Fruit fly (Drosophila melanogaster): ENCODE data around the gene Mcr.
A peak's percentile ranks its signal among the peaks of the same experiment; 100 is the strongest.

Gene Mcr

dm6 chr2L:8084349-8085203 is 1.8 kb upstream of the Mcr start (continued):
- TF ChIP-seq Stat92E (GFP tag; optimal IDR thresholded peaks at IDR 0.05): no peak
- peak; percentile 57 to 63 for TF ChIP-seq Trl (optimal IDR thresholded peaks at IDR 0.05)
- no peak for TF ChIP-seq Trl (GFP tag; optimal IDR thresholded peaks at IDR 0.05)
- no peak for TF ChIP-seq dmrt99B (tag; optimal IDR thresholded peaks at IDR 0.05)
- TF ChIP-seq NC2α (GFP tag; optimal IDR thresholded peaks at IDR 0.05): no peak
- no peak for TF ChIP-seq CG6654 (GFP tag; optimal IDR thresholded peaks at IDR 0.05)
- peak; percentile 42; the same call in 1 of the 3 replicates for TF ChIP-seq CG34422 (GFP tag; IDR thresholded peaks at IDR 0.05)
- peak; percentile 30 for TF ChIP-seq CG7745 (tag; optimal IDR thresholded peaks at IDR 0.05)
- no peak for TF ChIP-seq en (GFP tag; optimal IDR thresholded peaks at IDR 0.05)
- TF ChIP-seq CG9437 (GFP tag; optimal IDR thresholded peaks at IDR 0.05): no peak
- TF ChIP-seq ac (GFP tag; optimal IDR thresholded peaks at IDR 0.05): no peak
- no peak for TF ChIP-seq al (GFP tag; IDR thresholded peaks at IDR 0.05)
- no peak for TF ChIP-seq CG8478 (optimal IDR thresholded peaks at IDR 0.05)
- no peak for TF ChIP-seq CG6683 (GFP tag; optimal IDR thresholded peaks at IDR 0.05)
- no peak for TF ChIP-seq Dfd (GFP tag; optimal IDR thresholded peaks at IDR 0.05)
- TF ChIP-seq Dip3 (GFP tag; optimal IDR thresholded peaks at IDR 0.05): peak; percentile 22
- TF ChIP-seq vfl (GFP tag; optimal IDR thresholded peaks at IDR 0.05): no peak
- TF ChIP-seq Sox100B (GFP tag; optimal IDR thresholded peaks at IDR 0.05): peak; percentile 9
- TF ChIP-seq pfk (GFP tag; optimal IDR thresholded peaks at IDR 0.05): no peak
- TF ChIP-seq CG17829 (tag; optimal IDR thresholded peaks at IDR 0.05): no peak
- peak; percentile 36 for TF ChIP-seq CG12769 (tag; optimal IDR thresholded peaks at IDR 0.05)
- no peak for TF ChIP-seq CG4328 (GFP tag; optimal IDR thresholded peaks at IDR 0.05)
- TF ChIP-seq salm (tag; optimal IDR thresholded peaks at IDR 0.05): no peak
- TF ChIP-seq CG10959 (GFP tag; IDR thresholded peaks at IDR 0.05): no peak
- TF ChIP-seq zfh2 (GFP tag; optimal IDR thresholded peaks at IDR 0.05): peak; percentile 10
- TF ChIP-seq Doc2 (GFP tag; IDR thresholded peaks at IDR 0.05): no peak
- no peak for TF ChIP-seq CG12942 (GFP tag; optimal IDR thresholded peaks at IDR 0.05)
- no peak for TF ChIP-seq CG1233 (GFP tag; optimal IDR thresholded peaks at IDR 0.05)
- TF ChIP-seq grau (tag; optimal IDR thresholded peaks at IDR 0.05): peak; percentile 87
- TF ChIP-seq CG17802 (tag; optimal IDR thresholded peaks at IDR 0.05): no peak
- TF ChIP-seq CG2199 (GFP tag; IDR thresholded peaks at IDR 0.05): 0 out of 3 replicates have a peak, but pooled peaks have one; percentile 47
- peak; percentile 23 for TF ChIP-seq CG12744 (GFP tag; optimal IDR thresholded peaks at IDR 0.05)
- no peak for TF ChIP-seq zen2 (GFP tag; IDR thresholded peaks at IDR 0.05; ENCODE audit: partially characterized antibody)
- no peak for TF ChIP-seq B-H1 (GFP tag; IDR thresholded peaks at IDR 0.05)
- TF ChIP-seq CG17359 (tag; optimal IDR thresholded peaks at IDR 0.05): no peak
- TF ChIP-seq tio (GFP tag; optimal IDR thresholded peaks at IDR 0.05): no peak
- no peak for TF ChIP-seq Chrac-16 (GFP tag; optimal IDR thresholded peaks at IDR 0.05)
- TF ChIP-seq CG16779 (GFP tag; IDR thresholded peaks at IDR 0.05): no peak
- TF ChIP-seq repo (GFP tag; optimal IDR thresholded peaks at IDR 0.05): no peak
- TF ChIP-seq CG6854 (GFP tag; optimal IDR thresholded peaks at IDR 0.05): no peak
- TF ChIP-seq Rfx (GFP tag; IDR thresholded peaks at IDR 0.05): peak; percentile 34; the same call in 1 of the 2 replicates
- TF ChIP-seq CG5953 (GFP tag; IDR thresholded peaks at IDR 0.05): no peak
- TF ChIP-seq CG31441 (GFP tag; IDR thresholded peaks at IDR 0.05): no peak
- TF ChIP-seq toy (GFP tag; IDR thresholded peaks at IDR 0.05): no peak
- TF ChIP-seq tin (GFP tag; optimal IDR thresholded peaks at IDR 0.05): no peak
- no peak for TF ChIP-seq ab (GFP tag; optimal IDR thresholded peaks at IDR 0.05)
- TF ChIP-seq Med (GFP tag): peak; percentile 68
- TF ChIP-seq CG3995 (GFP tag; optimal IDR thresholded peaks at IDR 0.05): no peak
- TF ChIP-seq odd (GFP tag; optimal IDR thresholded peaks at IDR 0.05): no peak
- TF ChIP-seq CG12219 (GFP tag; optimal IDR thresholded peaks at IDR 0.05): no peak
- TF ChIP-seq Atf-2 (GFP tag; optimal IDR thresholded peaks at IDR 0.05): peak; percentile 8
